Fruit fly (Drosophila melanogaster): ENCODE measurements around the gene RpS30.
A peak's percentile ranks its signal among the peaks of the same experiment; 100 is the strongest.

Gene RpS30

DNA sequence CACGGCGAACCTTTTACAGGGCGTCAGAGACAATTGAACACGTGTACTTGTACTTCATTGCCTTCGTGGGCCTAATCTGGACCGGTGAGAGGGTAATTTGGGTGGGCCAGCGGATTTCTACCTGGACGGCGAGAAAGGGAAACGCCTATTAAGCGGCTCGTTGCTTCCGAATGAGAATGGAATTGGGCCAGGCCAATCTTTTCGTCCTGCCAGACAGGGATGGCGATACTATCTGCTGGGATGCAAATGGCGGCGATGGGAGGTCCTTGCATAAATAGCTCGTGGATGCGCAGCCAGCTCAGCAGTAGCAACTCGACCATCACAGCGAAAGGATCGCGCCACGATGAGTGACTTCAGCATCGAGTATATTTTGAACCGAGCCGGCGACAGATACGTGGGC, 3.5 kb upstream of the RpS30 start, which contains the start of gene CG15696:
Gene CG15696 (plus strand): TSS at position 301 of the 400 bp plus-strand sequence.
- TF ChIP-seq Eip78C (GFP tag) (no peak), net (GFP tag; optimal IDR thresholded peaks at IDR 0.05) (no peak), Gug (GFP tag; IDR thresholded peaks at IDR 0.05) (no peak), Sox15 (GFP tag; optimal IDR thresholded peaks at IDR 0.05) (no peak)

DNA sequence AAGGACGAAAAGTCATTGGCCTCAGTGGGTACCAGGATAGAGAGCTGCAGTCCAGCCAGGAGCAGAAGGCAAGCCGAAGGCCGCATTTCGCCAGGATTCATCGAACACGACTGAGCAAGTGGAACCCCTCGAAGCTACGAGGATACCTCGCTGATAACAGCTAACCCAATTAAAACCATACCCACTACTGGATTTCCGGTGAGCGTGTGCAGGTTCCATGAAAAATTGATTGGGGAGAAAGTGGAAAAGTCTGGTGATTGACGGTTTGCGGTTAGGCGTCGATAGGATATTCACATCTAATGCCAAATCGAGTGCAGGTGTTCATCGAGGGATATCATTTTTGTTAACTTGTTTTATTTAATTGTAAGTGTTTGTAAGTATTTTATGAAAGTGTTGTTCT, 9.5 kb downstream of the RpS30 start, which contains the start of gene Ir93a:
Gene Ir93a (minus strand): TSS at position 101 of the 400 bp plus-strand sequence.
- TF ChIP-seq salr (GFP tag; optimal IDR thresholded peaks at IDR 0.05) (no peak), CG10631 (GFP tag; optimal IDR thresholded peaks at IDR 0.05) (no peak), Blimp-1 (GFP tag; optimal IDR thresholded peaks at IDR 0.05) (no peak), Lpt (GFP tag; optimal IDR thresholded peaks at IDR 0.05) (no peak), CG11762 (GFP tag; optimal IDR thresholded peaks at IDR 0.05; ENCODE audit: insufficient read depth) (no peak), dsx (GFP tag; optimal IDR thresholded peaks at IDR 0.05; ENCODE audit: poor library complexity, severe bottlenecking) (no peak), svp (GFP tag) (no peak), CG10669 (GFP tag; optimal IDR thresholded peaks at IDR 0.05) (no peak), cyc (GFP tag; optimal IDR thresholded peaks at IDR 0.05) (no peak), CG6854 (GFP tag; optimal IDR thresholded peaks at IDR 0.05) (no peak)

DNA sequence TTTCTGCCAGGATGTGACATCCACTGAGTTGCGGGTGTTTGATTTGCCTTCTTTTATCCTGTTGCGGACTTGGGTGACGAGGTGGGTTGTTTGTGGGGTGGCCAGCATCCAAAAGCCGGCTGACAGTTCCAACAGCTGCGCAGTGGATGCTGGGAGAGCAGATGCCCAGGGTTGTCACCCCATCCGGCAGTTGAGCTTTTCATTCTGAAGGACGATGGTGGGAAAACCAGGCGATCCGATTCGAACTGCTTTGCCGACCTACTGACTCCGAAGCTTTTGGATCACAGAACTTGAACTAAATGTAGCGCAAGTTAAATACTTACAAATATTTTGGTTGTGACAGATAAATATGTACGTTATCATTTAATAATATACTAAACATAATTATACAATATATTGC, 15.9 kb downstream of the RpS30 start, which contains the start of gene KaiR1D:
Gene KaiR1D (minus strand): TSS at position 28 of the 400 bp plus-strand sequence.
- TF ChIP-seq CG7368 (GFP tag; optimal IDR thresholded peaks at IDR 0.05): peak; percentile 27
- TF ChIP-seq fd85E (GFP tag; optimal IDR thresholded peaks at IDR 0.05): no peak
- TF ChIP-seq achi (GFP tag; optimal IDR thresholded peaks at IDR 0.05): peak; percentile 38
- no peak for TF ChIP-seq spab (GFP tag; optimal IDR thresholded peaks at IDR 0.05)

DNA sequence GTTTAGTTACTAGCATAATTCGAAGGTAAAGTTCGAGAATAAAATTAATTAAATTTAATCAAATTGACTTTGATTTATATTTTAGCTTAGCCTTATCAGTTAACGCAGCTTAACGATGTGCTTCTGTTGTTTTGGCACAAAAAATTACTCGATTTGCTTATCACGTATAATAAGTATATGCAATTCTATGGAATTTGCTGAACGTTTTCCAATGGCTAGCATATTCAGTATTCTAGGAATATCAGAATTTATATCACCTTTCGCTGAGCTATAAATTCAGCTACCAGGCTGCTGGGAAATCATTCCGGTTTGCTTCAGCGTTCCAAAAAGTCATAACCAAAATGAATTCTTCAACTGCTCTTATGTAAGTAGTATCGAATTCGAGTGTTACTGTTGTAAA, 20.4 kb downstream of the RpS30 start, which contains the start of gene TotA:
Gene TotA (plus strand): TSS at position 301 of the 400 bp plus-strand sequence.
- TF ChIP-seq Eip75B (GFP tag; optimal IDR thresholded peaks at IDR 0.05) (no peak), CG8319 (GFP tag; optimal IDR thresholded peaks at IDR 0.05) (no peak), lz (GFP tag; optimal IDR thresholded peaks at IDR 0.05) (no peak), CG3032 (tag; optimal IDR thresholded peaks at IDR 0.05) (no peak), Blimp-1 (GFP tag; optimal IDR thresholded peaks at IDR 0.05) (no peak), Eip93F (GFP tag; optimal IDR thresholded peaks at IDR 0.05) (no peak), CG11294 (GFP tag; IDR thresholded peaks at IDR 0.05) (no peak), net (GFP tag; optimal IDR thresholded peaks at IDR 0.05) (no peak), CG6854 (GFP tag; optimal IDR thresholded peaks at IDR 0.05) (no peak), salr (GFP tag; optimal IDR thresholded peaks at IDR 0.05) (no peak), Gug (GFP tag; IDR thresholded peaks at IDR 0.05) (no peak), CG8632 (GFP tag; optimal IDR thresholded peaks at IDR 0.05) (no peak), fkh (GFP tag; optimal IDR thresholded peaks at IDR 0.05) (no peak), OdsH (GFP tag; optimal IDR thresholded peaks at IDR 0.05) (no peak), esn (GFP tag; optimal IDR thresholded peaks at IDR 0.05) (no peak), CG6792 (GFP tag; optimal IDR thresholded peaks at IDR 0.05) (no peak), CG8119 (GFP tag; IDR thresholded peaks at IDR 0.05) (no peak)

DNA sequence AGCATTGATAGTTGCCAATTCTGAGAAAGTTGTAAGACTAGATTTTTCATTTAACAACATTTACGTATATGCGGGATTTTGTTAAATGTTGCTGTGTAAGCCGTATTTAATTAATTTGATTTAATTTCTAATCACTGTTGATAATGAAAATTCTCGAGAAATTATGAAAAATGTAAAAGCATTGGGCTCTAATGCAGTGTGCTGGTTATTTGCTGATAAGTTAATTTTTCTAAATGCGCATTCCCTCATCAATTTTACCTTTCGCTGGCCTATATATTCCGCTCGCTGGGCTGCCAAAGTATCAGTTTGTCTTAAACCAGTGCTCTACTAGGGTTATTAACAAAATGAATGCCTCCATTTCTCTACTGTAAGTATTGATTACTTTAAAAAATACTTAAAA, 22.4 kb downstream of the RpS30 start, which contains the start of gene TotC:
Gene TotC (plus strand): TSS at position 301 of the 400 bp plus-strand sequence.
- TF ChIP-seq pdm3 (GFP tag; optimal IDR thresholded peaks at IDR 0.05): no peak
- no peak for TF ChIP-seq CG3919 (GFP tag; optimal IDR thresholded peaks at IDR 0.05)
- no peak for TF ChIP-seq Blimp-1 (GFP tag; optimal IDR thresholded peaks at IDR 0.05)
- no peak for TF ChIP-seq CG7368 (GFP tag; optimal IDR thresholded peaks at IDR 0.05)
- TF ChIP-seq Ets96B (tag; optimal IDR thresholded peaks at IDR 0.05): no peak
- TF ChIP-seq Hr4 (GFP tag; optimal IDR thresholded peaks at IDR 0.05): no peak
- no peak for TF ChIP-seq CG9139 (GFP tag; optimal IDR thresholded peaks at IDR 0.05)
- no peak for TF ChIP-seq Eip78C (GFP tag)
- TF ChIP-seq dsx (GFP tag; optimal IDR thresholded peaks at IDR 0.05; ENCODE audit: poor library complexity, severe bottlenecking): no peak
- TF ChIP-seq Eip75B (GFP tag; optimal IDR thresholded peaks at IDR 0.05): no peak
- no peak for TF ChIP-seq CG4318 (GFP tag; optimal IDR thresholded peaks at IDR 0.05)
